Worm (Caenorhabditis elegans) whole organism, L4/young adult: Measurements from ENCODE around the gene cit-1.2.

Source experiments
- W03F9.2 ChIP-seq: fragments of 150-350 bp; optimal IDR thresholded peaks from 2 replicates; lab custom pipeline; 2014; ENCODE audit warnings: missing biosample characterization, missing genetic modification characterization
- dao-5 ChIP-seq: sonication (generic microtip); optimal IDR thresholded peaks from 2 replicates; lab custom pipeline; 2016; ENCODE audit warnings: missing genotype, missing genetic modification characterization, moderate library complexity, missing compliant biosample characterization
- him-1 ChIP-seq: sonication (generic microtip); optimal IDR thresholded peaks from 2 replicates; lab custom pipeline; 2016; ENCODE audit warnings: missing genotype, missing genetic modification reagents, missing genetic modification characterization, missing compliant biosample characterization

ce11 chrIII:7977777-7978176 is 32.8 kb upstream of the cit-1.2 start, which contains the start of gene C06G4.4:
- TF ChIP-seq W03F9.2 (peak; percentile 16), him-1 (no peak), dao-5 (no peak)
